Fruit fly (Drosophila melanogaster) whole organism, embryonic: ENCODE data around the gene CG14971.

Experiments used
- Aef1 ChIP-seq: fragments of 200-800 bp; sonication (Bioruptor generic); IDR thresholded peaks from 3 replicates; pipeline ENCODE4 v1.3.6; 2022; ENCODE audit warnings: missing biosample characterization, missing genetic modification characterization
- Atf-2 ChIP-seq: fragments of 200-800 bp; sonication (Bioruptor generic); optimal IDR thresholded peaks from 2 replicates; lab custom pipeline; 2016; ENCODE audit warnings: missing biosample characterization, missing genetic modification characterization
- B-H1 ChIP-seq: fragments of 200-800 bp; sonication (Bioruptor generic); IDR thresholded peaks from 3 replicates; pipeline ENCODE4 v1.3.6; 2022; ENCODE audit warnings: missing biosample characterization, missing genetic modification characterization
- Blimp-1 ChIP-seq: fragments of 200-800 bp; sonication (Bioruptor generic); optimal IDR thresholded peaks from 3 replicates; lab custom pipeline; 2018; ENCODE audit warnings: missing biosample characterization, missing genetic modification characterization, mild to moderate bottlenecking, moderate library complexity, missing genetic modification reagents
- CG1024 ChIP-seq: fragments of 200-800 bp; sonication (Bioruptor generic); IDR thresholded peaks from 2 replicates; pipeline ENCODE4 v1.3.6; 2022; ENCODE audit warnings: missing biosample characterization, missing genetic modification characterization
- CG10565 ChIP-seq: fragments of 200-800 bp; sonication (Bioruptor generic); optimal IDR thresholded peaks from 3 replicates; lab custom pipeline; 2016; ENCODE audit warnings: missing biosample characterization, mild to moderate bottlenecking, missing genetic modification characterization
- CG12219 ChIP-seq: fragments of 200-800 bp; sonication (Bioruptor generic); optimal IDR thresholded peaks from 3 replicates; lab custom pipeline; 2018; ENCODE audit warnings: missing biosample characterization, mild to moderate bottlenecking, missing genetic modification characterization
- CG12236 ChIP-seq: fragments of 200-800 bp; sonication (Bioruptor generic); optimal IDR thresholded peaks from 2 replicates; lab custom pipeline; 2016; ENCODE audit warnings: missing biosample characterization, missing genetic modification characterization
- CG13775 ChIP-seq: fragments of 200-800 bp; sonication (Bioruptor generic); optimal IDR thresholded peaks from 3 replicates; lab custom pipeline; 2017; ENCODE audit warnings: missing biosample characterization, mild to moderate bottlenecking, missing genetic modification characterization
- CG14441 ChIP-seq: fragments of 200-800 bp; sonication (Bioruptor generic); IDR thresholded peaks from 2 replicates; pipeline ENCODE4 v1.3.6; 2022; ENCODE audit warnings: missing biosample characterization, missing genetic modification characterization
- CG16815 ChIP-seq: fragments of 200-800 bp; sonication (Bioruptor generic); optimal IDR thresholded peaks from 3 replicates; lab custom pipeline; 2017; ENCODE audit warnings: missing biosample characterization, mild to moderate bottlenecking, missing genetic modification characterization
- CG2678 ChIP-seq: fragments of 200-800 bp; sonication (Bioruptor generic); optimal IDR thresholded peaks from 3 replicates; lab custom pipeline; 2019; ENCODE audit warnings: missing biosample characterization, mild to moderate bottlenecking, missing genetic modification characterization, moderate library complexity
- CG4360 ChIP-seq: fragments of 200-800 bp; sonication (Bioruptor generic); IDR thresholded peaks from 2 replicates; pipeline ENCODE4 v1.3.6; 2022; ENCODE audit warnings: missing biosample characterization, missing genetic modification characterization
- CG6683 ChIP-seq: fragments of 200-800 bp; sonication (Bioruptor generic); optimal IDR thresholded peaks from 2 replicates; lab custom pipeline; 2017; ENCODE audit warnings: missing biosample characterization, mild to moderate bottlenecking, missing genetic modification characterization, missing genetic modification reagents
- CG6854 ChIP-seq: fragments of 200-800 bp; sonication (Bioruptor generic); optimal IDR thresholded peaks from 3 replicates; lab custom pipeline; 2017; ENCODE audit warnings: missing biosample characterization, mild to moderate bottlenecking, missing genetic modification characterization
- CG7271 ChIP-seq: fragments of 200-800 bp; sonication (Bioruptor generic); optimal IDR thresholded peaks from 2 replicates; lab custom pipeline; 2018; ENCODE audit warnings: missing biosample characterization, mild to moderate bottlenecking, missing genetic modification characterization, moderate library complexity
- CG7839 ChIP-seq: fragments of 200-800 bp; sonication (Bioruptor generic); optimal IDR thresholded peaks from 3 replicates; lab custom pipeline; 2018; ENCODE audit warnings: missing biosample characterization, mild to moderate bottlenecking, missing genetic modification characterization, moderate library complexity
- CG7987 ChIP-seq: fragments of 200-800 bp; sonication (Bioruptor generic); optimal IDR thresholded peaks from 2 replicates; lab custom pipeline; 2018; ENCODE audit warnings: missing biosample characterization, mild to moderate bottlenecking, missing genetic modification characterization, moderate library complexity
- CG8924 ChIP-seq: fragments of 200-800 bp; optimal IDR thresholded peaks from 3 replicates; lab custom pipeline; 2019; ENCODE audit warnings: missing biosample characterization, mild to moderate bottlenecking, missing genetic modification characterization, moderate library complexity
- CG9215 ChIP-seq: fragments of 200-800 bp; sonication (Bioruptor generic); IDR thresholded peaks from 2 replicates; pipeline ENCODE4 v1.3.6; 2022; ENCODE audit warnings: missing biosample characterization, missing genetic modification characterization
- CG9876 ChIP-seq: fragments of 200-800 bp; sonication (Bioruptor generic); optimal IDR thresholded peaks from 2 replicates; lab custom pipeline; 2016; ENCODE audit warnings: missing biosample characterization, missing genetic modification characterization
- Camta ChIP-seq: fragments of 200-800 bp; sonication (Bioruptor generic); optimal IDR thresholded peaks from 2 replicates; lab custom pipeline; 2016; ENCODE audit warnings: missing biosample characterization, missing genetic modification characterization
- CkIIα-i1 ChIP-seq: fragments of 200-800 bp; sonication (Bioruptor generic); IDR thresholded peaks from 2 replicates; pipeline ENCODE4 v1.3.6; 2022; ENCODE audit warnings: missing biosample characterization, missing genetic modification characterization
- Gsc ChIP-seq: fragments of 200-800 bp; sonication (Bioruptor generic); IDR thresholded peaks from 2 replicates; pipeline ENCODE4 v1.3.6; 2022; ENCODE audit warnings: missing biosample characterization, missing genetic modification characterization
- Hr51 ChIP-seq, 2 experiments: fragments of 200-800 bp; sonication (Bioruptor generic); optimal IDR thresholded peaks; 2 replicates in 1 of 2; 3 replicates in 1 of 2; lab custom pipeline; 2016 to 2018; ENCODE audit warnings: missing biosample characterization in 2 of 2, missing genetic modification characterization in 2 of 2, mild to moderate bottlenecking in 1 of 2, moderate library complexity in 1 of 2
- Lhr ChIP-seq: fragments of 200-800 bp; sonication (Bioruptor generic); optimal IDR thresholded peaks from 3 replicates; lab custom pipeline; 2017; ENCODE audit warnings: mild to moderate bottlenecking, missing biosample characterization, missing genetic modification reagents, missing genetic modification characterization
- NC2β ChIP-seq: fragments of 200-800 bp; sonication (Bioruptor generic); optimal IDR thresholded peaks from 2 replicates; lab custom pipeline; 2016; ENCODE audit warnings: missing biosample characterization, missing genetic modification characterization
- Opbp ChIP-seq: fragments of 200-800 bp; sonication (Bioruptor generic); IDR thresholded peaks from 3 replicates; pipeline ENCODE4 v1.3.6; 2022; ENCODE audit warnings: missing biosample characterization, missing genetic modification characterization; ENCODE audit not compliant: partially characterized antibody
- Rfx ChIP-seq: fragments of 200-800 bp; sonication (Bioruptor generic); IDR thresholded peaks from 2 replicates; pipeline ENCODE4 v1.3.6; 2022; ENCODE audit warnings: missing biosample characterization, missing genetic modification characterization
- Spps ChIP-seq: fragments of 200-800 bp; sonication (Bioruptor generic); optimal IDR thresholded peaks from 2 replicates; lab custom pipeline; 2018; ENCODE audit warnings: missing biosample characterization, mild to moderate bottlenecking, missing genetic modification characterization
- Vsx1 ChIP-seq: fragments of 200-800 bp; sonication (Bioruptor generic); optimal IDR thresholded peaks from 2 replicates; lab custom pipeline; 2017; ENCODE audit warnings: missing biosample characterization, mild to moderate bottlenecking, missing genetic modification characterization, missing genetic modification reagents
- YL-1 ChIP-seq: fragments of 200-800 bp; sonication (Bioruptor generic); optimal IDR thresholded peaks from 3 replicates; lab custom pipeline; 2017; ENCODE audit warnings: missing biosample characterization, mild to moderate bottlenecking, missing genetic modification characterization
- dmrt99B ChIP-seq: fragments of 200-800 bp; sonication (Bioruptor generic); optimal IDR thresholded peaks from 2 replicates; lab custom pipeline; 2018; ENCODE audit warnings: missing biosample characterization, mild to moderate bottlenecking, missing genetic modification characterization, moderate library complexity
- emc ChIP-seq: fragments of 200-800 bp; sonication (Bioruptor generic); optimal IDR thresholded peaks from 2 replicates; lab custom pipeline; 2016; ENCODE audit warnings: missing biosample characterization, missing genetic modification characterization
- eyg ChIP-seq: fragments of 200-800 bp; sonication (Bioruptor generic); optimal IDR thresholded peaks from 3 replicates; lab custom pipeline; 2016; ENCODE audit warnings: missing biosample characterization, missing genetic modification characterization
- fd102C ChIP-seq: fragments of 200-800 bp; sonication (Bioruptor generic); optimal IDR thresholded peaks from 2 replicates; lab custom pipeline; 2018; ENCODE audit warnings: missing biosample characterization, mild to moderate bottlenecking, missing genetic modification characterization, moderate library complexity
- fru ChIP-seq: fragments of >200 bp; optimal IDR thresholded peaks from 2 replicates; lab custom pipeline; 2017
- gce ChIP-seq: fragments of 200-800 bp; sonication (Bioruptor generic); IDR thresholded peaks from 3 replicates; pipeline ENCODE4 v1.3.6; 2022; ENCODE audit warnings: missing biosample characterization, missing genetic modification characterization
- gfzf ChIP-seq: fragments of 200-800 bp; sonication (Bioruptor generic); optimal IDR thresholded peaks from 2 replicates; lab custom pipeline; 2016; ENCODE audit warnings: missing biosample characterization, mild to moderate bottlenecking, missing genetic modification characterization, moderate library complexity
- lab ChIP-seq: fragments of 200-800 bp; sonication (Bioruptor generic); optimal IDR thresholded peaks from 3 replicates; lab custom pipeline; 2017; ENCODE audit warnings: missing biosample characterization, missing genetic modification characterization, mild to moderate bottlenecking, moderate library complexity, missing genetic modification reagents
- lov ChIP-seq, 2 experiments: fragments of 200-800 bp in 1 of 2; fragments of >200 bp in 1 of 2; sonication (Bioruptor generic) in 1 of 2; IDR thresholded peaks in 1 of 2; optimal IDR thresholded peaks in 1 of 2; 2 replicates in 1 of 2; 3 replicates in 1 of 2; pipeline versions ENCODE4 v1.3.6 to Lab custom; 2017 to 2022; ENCODE audit warnings: missing biosample characterization in 1 of 2, missing genetic modification characterization in 1 of 2
- mirr ChIP-seq: fragments of 200-800 bp; sonication (Bioruptor generic); optimal IDR thresholded peaks from 3 replicates; lab custom pipeline; 2018; ENCODE audit warnings: missing biosample characterization, mild to moderate bottlenecking, missing genetic modification characterization
- pho ChIP-seq: fragments of 200-800 bp; sonication (Bioruptor generic); optimal IDR thresholded peaks from 2 replicates; lab custom pipeline; 2016; ENCODE audit warnings: missing biosample characterization, missing genetic modification characterization
- pnt ChIP-seq: fragments of 200-800 bp; sonication (Bioruptor generic); optimal IDR thresholded peaks from 3 replicates; lab custom pipeline; 2016; ENCODE audit warnings: missing biosample characterization, missing genetic modification characterization
- psq ChIP-seq: fragments of 200-800 bp; sonication (Bioruptor generic); optimal IDR thresholded peaks from 2 replicates; lab custom pipeline; 2017; ENCODE audit warnings: missing biosample characterization, missing genetic modification characterization
- pzg ChIP-seq: fragments of 200-800 bp; sonication (Bioruptor generic); optimal IDR thresholded peaks from 3 replicates; lab custom pipeline; 2018; ENCODE audit warnings: missing biosample characterization, mild to moderate bottlenecking, missing genetic modification characterization, moderate library complexity
- ranshi ChIP-seq: fragments of 200-800 bp; sonication (Bioruptor generic); IDR thresholded peaks from 2 replicates; pipeline ENCODE4 v1.3.6; 2022; ENCODE audit warnings: missing biosample characterization, missing genetic modification characterization
- sd ChIP-seq: fragments of 200-800 bp; sonication (Bioruptor generic); optimal IDR thresholded peaks from 3 replicates; lab custom pipeline; 2018; ENCODE audit warnings: missing biosample characterization, mild to moderate bottlenecking, missing genetic modification characterization, moderate library complexity
- sisA ChIP-seq: fragments of 200-800 bp; sonication (Bioruptor generic); IDR thresholded peaks from 2 replicates; pipeline ENCODE4 v1.3.6; 2022; ENCODE audit warnings: missing biosample characterization, missing genetic modification characterization
- unc-4 ChIP-seq: fragments of 200-800 bp; sonication (Bioruptor generic); IDR thresholded peaks from 2 replicates; pipeline ENCODE4 v1.3.6; 2022; ENCODE audit warnings: missing biosample characterization, missing genetic modification characterization; ENCODE audit not compliant: partially characterized antibody
- zen ChIP-seq: fragments of 200-800 bp; sonication (Bioruptor generic); optimal IDR thresholded peaks from 3 replicates; lab custom pipeline; 2018; ENCODE audit warnings: missing biosample characterization, mild to moderate bottlenecking, missing genetic modification characterization, moderate library complexity

The CG14971 gene

DNA sequence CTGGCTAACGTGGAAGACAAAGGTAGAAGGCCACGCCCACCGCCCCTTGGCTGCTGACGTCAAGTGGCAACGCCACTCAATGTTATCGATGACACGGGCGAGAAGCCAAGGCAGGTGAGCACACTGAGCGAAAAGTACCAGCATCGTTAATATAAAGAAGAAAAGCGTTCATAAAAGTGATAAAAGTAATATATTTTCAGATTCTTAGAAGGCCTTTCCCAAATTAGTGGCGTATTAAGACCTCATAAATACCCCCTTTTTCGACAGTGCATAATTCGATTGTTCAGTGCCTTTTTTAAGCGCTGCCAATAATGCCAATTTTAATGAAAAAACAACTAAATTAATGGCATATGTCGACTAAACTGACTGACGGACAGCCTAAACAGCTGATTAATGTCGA, 21.4 kb downstream of the CG14971 start (continued):
- TF ChIP-seq CG1024 (GFP tag; lab: Robert Waterston, UW), result no peak
- TF ChIP-seq CG6683 (GFP tag; lab: Kevin White, UChicago), result no peak
- TF ChIP-seq Opbp (GFP tag; lab: Robert Waterston, UW), result no peak
- peak; percentile 19 for TF ChIP-seq pnt
- no peak for TF ChIP-seq CG12236 (GFP tag; lab: Kevin White, UChicago)
- TF ChIP-seq mirr (GFP tag; lab: Kevin White, UChicago), result no peak
- no peak for TF ChIP-seq CG4360 (GFP tag; lab: Robert Waterston, UW)
- TF ChIP-seq NC2β (GFP tag; lab: Kevin White, UChicago), result no peak
- TF ChIP-seq lab (GFP tag; lab: Kevin White, UChicago), result peak; percentile 34
- TF ChIP-seq CG2678 (tag; lab: Kevin White, UChicago), result no peak
- no peak for TF ChIP-seq Vsx1 (GFP tag; lab: Kevin White, UChicago)
- TF ChIP-seq CG9215 (GFP tag; lab: Robert Waterston, UW), result no peak
- no peak for TF ChIP-seq Blimp-1 (GFP tag; lab: Kevin White, UChicago)
- TF ChIP-seq lov (optimal IDR thresholded peaks at IDR 0.05; lab: Kevin White, UChicago), result no peak
- TF ChIP-seq lov (GFP tag; IDR thresholded peaks at IDR 0.05; lab: Robert Waterston, UW), result no peak
- no peak for TF ChIP-seq Gsc (GFP tag; lab: Robert Waterston, UW)
- TF ChIP-seq CG16815 (GFP tag; lab: Kevin White, UChicago), result peak; percentile 27
- no peak for TF ChIP-seq CG14441
- no peak for TF ChIP-seq fd102C (GFP tag; lab: Kevin White, UChicago)
- TF ChIP-seq Rfx, result peak; percentile 30; the same call in 1 of the 2 replicates
- TF ChIP-seq pho (GFP tag; lab: Kevin White, UChicago), result no peak
- no peak for TF ChIP-seq Spps (tag; lab: Kevin White, UChicago)
- no peak for TF ChIP-seq Camta (GFP tag; lab: Kevin White, UChicago)
- TF ChIP-seq YL-1 (GFP tag; lab: Kevin White, UChicago), result no peak
- TF ChIP-seq sisA (GFP tag; lab: Robert Waterston, UW), result no peak
- peak; percentile 21 for TF ChIP-seq CG8924
- no peak for TF ChIP-seq eyg (GFP tag; lab: Kevin White, UChicago)
- no peak for TF ChIP-seq fru (lab: Kevin White, UChicago)
- TF ChIP-seq pzg, result no peak
- no peak for TF ChIP-seq Lhr
- TF ChIP-seq Aef1 (GFP tag; lab: Robert Waterston, UW), result no peak
- no peak for TF ChIP-seq CG12219
- TF ChIP-seq Atf-2 (GFP tag; lab: Kevin White, UChicago), result no peak
- no peak for TF ChIP-seq zen
- peak; percentile 62 for TF ChIP-seq CG13775 (GFP tag; lab: Kevin White, UChicago)
- TF ChIP-seq sd, result no peak
- TF ChIP-seq gfzf (GFP tag; lab: Kevin White, UChicago), result no peak
- no peak for TF ChIP-seq emc (GFP tag; lab: Kevin White, UChicago)
- TF ChIP-seq Hr51 (GFP tag; optimal IDR thresholded peaks at IDR 0.05; lab: Kevin White, UChicago), result peak in 1 of 2 experiments; percentile 29
- TF ChIP-seq B-H1, result no peak
- TF ChIP-seq unc-4 (GFP tag; lab: Robert Waterston, UW), result no peak
- no peak for TF ChIP-seq ranshi (GFP tag; lab: Robert Waterston, UW)
- TF ChIP-seq psq (GFP tag; lab: Kevin White, UChicago), result no peak
- no peak for TF ChIP-seq CkIIα-i1 (GFP tag; lab: Robert Waterston, UW)
- TF ChIP-seq CG9876, result no peak
- no peak for TF ChIP-seq dmrt99B (tag; lab: Kevin White, UChicago)
- TF ChIP-seq CG10565, result no peak
- TF ChIP-seq CG6854 (GFP tag; lab: Kevin White, UChicago), result no peak
- no peak for TF ChIP-seq CG7271
- no peak for TF ChIP-seq CG7987
- no peak for TF ChIP-seq gce
- no peak for TF ChIP-seq CG7839 (tag; lab: Kevin White, UChicago)
